Fruit fly (Drosophila melanogaster): Measurements from ENCODE around the gene Cht6.

DNA sequence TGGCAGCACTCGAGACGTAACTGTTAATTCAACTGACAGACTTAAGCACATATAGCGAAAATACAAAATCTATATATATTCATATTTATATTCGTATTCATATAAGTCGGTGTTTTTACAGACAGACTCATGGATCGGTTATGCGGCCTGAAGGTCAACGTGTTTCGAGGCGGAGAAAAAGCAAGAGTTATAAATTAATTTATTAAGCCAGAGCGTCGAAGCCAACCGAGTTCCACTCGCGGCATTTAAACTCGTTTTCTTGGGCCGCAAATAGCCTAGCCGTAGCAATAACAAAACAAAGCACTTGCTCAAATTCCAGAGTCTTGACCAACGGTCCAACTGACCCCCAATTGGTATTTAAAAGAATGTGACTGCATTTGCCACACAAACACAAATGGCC is 4.2 kb downstream of the Cht6 start:
- TF ChIP-seq CTCF (optimal IDR thresholded peaks at IDR 0.05) (no peak), CG8478 (optimal IDR thresholded peaks at IDR 0.05) (no peak)
